Worm (Caenorhabditis elegans) whole organism, mixed stage, embryonic: Measurements from ENCODE around the gene F10D7.10.

ENCODE experiments used
- ces-1 ChIP-seq: fragments of 150-350 bp; optimal IDR thresholded peaks from 2 replicates; lab custom pipeline; 2014; ENCODE audit warnings: missing biosample characterization, missing genetic modification reagents, missing genetic modification characterization
- drap-1 ChIP-seq: fragments of 200-800 bp; sonication (Bioruptor generic); optimal IDR thresholded peaks from 3 replicates; lab custom pipeline; 2018; ENCODE audit warnings: mild to moderate bottlenecking, missing genetic modification characterization, missing compliant biosample characterization
- elt-1 ChIP-seq: sonication (generic microtip); optimal IDR thresholded peaks from 2 replicates; lab custom pipeline; 2017; ENCODE audit warnings: missing genetic modification characterization, mild to moderate bottlenecking, missing compliant biosample characterization, antibody characterized with exemption, moderate library complexity, borderline replicate concordance; ENCODE audit not compliant: insufficient read depth
- elt-3 ChIP-seq: fragments of 150-350 bp; optimal IDR thresholded peaks from 2 replicates; lab custom pipeline; 2014; ENCODE audit warnings: missing biosample characterization, missing genetic modification characterization
- lin-13 ChIP-seq: fragments of 150-350 bp; optimal IDR thresholded peaks from 2 replicates; lab custom pipeline; 2014; ENCODE audit warnings: missing biosample characterization, missing genetic modification characterization
- nhr-237 ChIP-seq: fragments of 150-350 bp; optimal IDR thresholded peaks from 2 replicates; lab custom pipeline; 2014; ENCODE audit warnings: missing biosample characterization, missing genetic modification characterization
- pha-4 ChIP-seq: fragments of 150-350 bp; optimal IDR thresholded peaks from 2 replicates; lab custom pipeline; 2018; ENCODE audit warnings: missing biosample characterization, missing genetic modification reagents, missing genetic modification characterization
- unc-62 ChIP-seq: fragments of 150-350 bp; optimal IDR thresholded peaks from 2 replicates; lab custom pipeline; 2014; ENCODE audit warnings: missing biosample characterization, missing genetic modification reagents, missing genetic modification characterization
- zip-8 ChIP-seq: fragments of 150-350 bp; optimal IDR thresholded peaks from 2 replicates; lab custom pipeline; 2014; ENCODE audit warnings: missing biosample characterization, missing genetic modification characterization
- ztf-11 ChIP-seq: fragments of 150-350 bp; optimal IDR thresholded peaks from 2 replicates; lab custom pipeline; 2014; ENCODE audit warnings: missing biosample characterization, missing genetic modification characterization

DNA sequence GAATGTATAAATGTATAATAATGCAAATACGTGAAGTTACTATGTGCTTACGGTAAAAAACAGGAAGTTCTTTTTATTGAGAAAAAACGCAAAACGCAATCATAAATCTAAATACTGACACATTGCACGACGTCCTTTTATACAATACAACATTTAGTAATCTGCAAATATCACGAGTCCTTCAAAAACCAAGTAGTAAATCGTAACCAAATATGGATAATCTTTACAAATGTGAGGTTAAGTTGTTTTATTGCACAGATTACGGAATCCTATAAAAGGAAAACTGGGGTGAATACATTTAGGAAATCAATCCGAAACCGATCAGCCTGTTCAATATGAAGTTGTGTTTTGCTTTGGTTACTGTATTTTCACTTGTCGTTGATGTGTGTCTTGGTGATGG is 18.7 kb upstream of the F10D7.10 start, which contains the start of gene F11C7.7:
- no peak for TF ChIP-seq pha-4 (tag; lab: Kevin White, UChicago)
- no peak for TF ChIP-seq ces-1 (GFP tag; lab: Kevin White, UChicago)
- no peak for TF ChIP-seq ztf-11 (tag; lab: Kevin White, UChicago)
- no peak for TF ChIP-seq zip-8 (tag; lab: Kevin White, UChicago)
- TF ChIP-seq unc-62 (GFP tag; lab: Kevin White, UChicago) = no peak
- TF ChIP-seq elt-3 = no peak
- no peak for TF ChIP-seq lin-13
- TF ChIP-seq drap-1 (GFP tag; lab: Kevin White, UChicago) = no peak
- no peak for TF ChIP-seq elt-1 (tag; lab: Kevin White, UChicago)
- TF ChIP-seq nhr-237 (tag; lab: Kevin White, UChicago) = no peak
